Worm (Caenorhabditis elegans) whole organism, L3 larva: ENCODE data around the gene folt-3.

ENCODE experiments used
- R02D3.7 ChIP-seq: fragments of 150-350 bp; optimal IDR thresholded peaks from 2 replicates; lab custom pipeline; 2014; ENCODE audit warnings: missing biosample characterization, missing genetic modification characterization
- ZK546.5 ChIP-seq: sonication (generic microtip); optimal IDR thresholded peaks from 2 replicates; lab custom pipeline; 2017; ENCODE audit warnings: missing biosample characterization, missing genetic modification characterization
- ama-1 ChIP-seq: fragments of 150-350 bp; optimal IDR thresholded peaks from 2 replicates; lab custom pipeline; 2018
- ceh-28 ChIP-seq: fragments of 150-350 bp; optimal IDR thresholded peaks from 2 replicates; lab custom pipeline; 2014; ENCODE audit warnings: missing biosample characterization, missing genetic modification reagents, missing genetic modification characterization
- ceh-82 ChIP-seq: fragments of 150-350 bp; optimal IDR thresholded peaks from 2 replicates; lab custom pipeline; 2014; ENCODE audit warnings: missing biosample characterization, missing genetic modification characterization
- ceh-9 ChIP-seq: sonication (generic microtip); optimal IDR thresholded peaks from 2 replicates; lab custom pipeline; 2018; ENCODE audit warnings: missing biosample characterization, missing genetic modification characterization
- daf-12 ChIP-seq: fragments of 150-350 bp; optimal IDR thresholded peaks from 2 replicates; lab custom pipeline; 2014; ENCODE audit warnings: missing biosample characterization, missing genetic modification reagents, missing genetic modification characterization
- egl-27 ChIP-seq: sonication (generic microtip); optimal IDR thresholded peaks from 4 replicates; lab custom pipeline; 2017; ENCODE audit warnings: missing biosample characterization, missing genetic modification reagents, missing genetic modification characterization
- egl-5 ChIP-seq: fragments of 150-350 bp; optimal IDR thresholded peaks from 2 replicates; lab custom pipeline; 2017; ENCODE audit warnings: missing biosample characterization, missing genetic modification reagents, missing genetic modification characterization, inconsistent platforms
- elt-1 ChIP-seq: fragments of 150-350 bp; optimal IDR thresholded peaks from 2 replicates; lab custom pipeline; 2014; ENCODE audit warnings: missing biosample characterization, missing genetic modification characterization
- elt-2 ChIP-seq: sonication (generic microtip); optimal IDR thresholded peaks from 2 replicates; lab custom pipeline; 2016; ENCODE audit warnings: missing genetic modification reagents, mild to moderate bottlenecking, missing genetic modification characterization, missing compliant biosample characterization
- elt-3 ChIP-seq, 3 experiments: fragments of 150-350 bp in 1 of 3; sonication (generic microtip) in 2 of 3; optimal IDR thresholded peaks; 2 replicates in 2 of 3; 4 replicates in 1 of 3; lab custom pipeline; 2014 to 2017; ENCODE audit warnings: missing biosample characterization in 3 of 3, missing genetic modification characterization in 3 of 3
- eor-1 ChIP-seq, 2 experiments: fragments of 150-350 bp; optimal IDR thresholded peaks; 2 replicates each; lab custom pipeline; 2014 to 2018; ENCODE audit warnings: missing biosample characterization in 2 of 2, missing genetic modification characterization in 2 of 2
- fkh-10 ChIP-seq: sonication (generic microtip); optimal IDR thresholded peaks from 2 replicates; lab custom pipeline; 2017; ENCODE audit warnings: missing biosample characterization, missing genetic modification reagents, missing genetic modification characterization
- fkh-2 ChIP-seq: fragments of 150-350 bp; optimal IDR thresholded peaks from 2 replicates; lab custom pipeline; 2014; ENCODE audit warnings: missing biosample characterization, missing genetic modification reagents, missing genetic modification characterization
- fos-1 ChIP-seq: fragments of 150-350 bp; optimal IDR thresholded peaks from 2 replicates; lab custom pipeline; 2014; ENCODE audit warnings: missing biosample characterization, missing genetic modification characterization
- hmg-11 ChIP-seq: sonication (generic microtip); optimal IDR thresholded peaks from 2 replicates; lab custom pipeline; 2016; ENCODE audit warnings: missing genetic modification characterization, missing compliant biosample characterization
- lin-15B ChIP-seq: fragments of 150-350 bp; optimal IDR thresholded peaks from 2 replicates; lab custom pipeline; 2014; ENCODE audit warnings: missing biosample characterization, missing genetic modification characterization
- lin-39 ChIP-seq: fragments of 150-350 bp; optimal IDR thresholded peaks from 2 replicates; lab custom pipeline; 2018; ENCODE audit warnings: missing biosample characterization, missing genetic modification reagents, missing genetic modification characterization
- mdl-1 ChIP-seq: fragments of 150-350 bp; optimal IDR thresholded peaks from 2 replicates; lab custom pipeline; 2014; ENCODE audit warnings: missing biosample characterization, missing genetic modification characterization
- mml-1 ChIP-seq: fragments of 150-350 bp; sonication (generic microtip); optimal IDR thresholded peaks from 3 replicates; lab custom pipeline; 2014; ENCODE audit warnings: missing biosample characterization, missing genetic modification characterization
- nfya-1 ChIP-seq: sonication (generic microtip); optimal IDR thresholded peaks from 2 replicates; lab custom pipeline; 2017; ENCODE audit warnings: missing genetic modification characterization, mild to moderate bottlenecking, missing compliant biosample characterization, antibody characterized with exemption, moderate library complexity; ENCODE audit not compliant: insufficient read depth
- nhr-11 ChIP-seq: fragments of 150-350 bp; optimal IDR thresholded peaks from 2 replicates; lab custom pipeline; 2014; ENCODE audit warnings: missing biosample characterization, missing genetic modification characterization
- nhr-12 ChIP-seq: fragments of 150-350 bp; optimal IDR thresholded peaks from 2 replicates; lab custom pipeline; 2014; ENCODE audit warnings: missing biosample characterization, missing genetic modification characterization
- nhr-25 ChIP-seq: sonication (generic microtip); optimal IDR thresholded peaks from 2 replicates; lab custom pipeline; 2017; ENCODE audit warnings: missing biosample characterization, missing genetic modification characterization
- nhr-43 ChIP-seq: sonication (generic microtip); optimal IDR thresholded peaks from 2 replicates; lab custom pipeline; 2016; ENCODE audit warnings: mild to moderate bottlenecking, missing genetic modification characterization, missing compliant biosample characterization; ENCODE audit not compliant: poor library complexity, severe bottlenecking
- nhr-67 ChIP-seq: fragments of 150-350 bp; optimal IDR thresholded peaks from 2 replicates; lab custom pipeline; 2014; ENCODE audit warnings: missing biosample characterization, missing genetic modification characterization
- nhr-76 ChIP-seq: fragments of 150-350 bp; sonication (generic microtip); optimal IDR thresholded peaks from 5 replicates; lab custom pipeline; 2014; ENCODE audit warnings: missing biosample characterization, missing genetic modification characterization
- nhr-77 ChIP-seq: fragments of 150-350 bp; optimal IDR thresholded peaks from 2 replicates; lab custom pipeline; 2014; ENCODE audit warnings: missing biosample characterization, missing genetic modification characterization
- pha-4 ChIP-seq: fragments of 150-350 bp; optimal IDR thresholded peaks from 2 replicates; lab custom pipeline; 2014; ENCODE audit warnings: missing biosample characterization, missing genetic modification reagents, missing genetic modification characterization
- pqm-1 ChIP-seq: fragments of 150-350 bp; optimal IDR thresholded peaks from 2 replicates; lab custom pipeline; 2017; ENCODE audit warnings: missing biosample characterization, missing genetic modification characterization, inconsistent platforms
- tbx-2 ChIP-seq: sonication (generic microtip); optimal IDR thresholded peaks from 2 replicates; lab custom pipeline; 2016; ENCODE audit warnings: mild to moderate bottlenecking, missing genetic modification characterization, missing compliant biosample characterization
- unc-39 ChIP-seq: sonication (generic microtip); optimal IDR thresholded peaks from 4 replicates; lab custom pipeline; 2017; ENCODE audit warnings: missing biosample characterization, missing genetic modification characterization
- unc-62 ChIP-seq: fragments of 150-350 bp; sonication (generic microtip); optimal IDR thresholded peaks from 4 replicates; lab custom pipeline; 2014; ENCODE audit warnings: missing biosample characterization, missing genetic modification reagents, missing genetic modification characterization
- zag-1 ChIP-seq: fragments of 150-350 bp; optimal IDR thresholded peaks from 2 replicates; lab custom pipeline; 2014; ENCODE audit warnings: missing biosample characterization, missing genetic modification characterization
- ztf-4 ChIP-seq: fragments of 150-350 bp; optimal IDR thresholded peaks from 2 replicates; lab custom pipeline; 2014; ENCODE audit warnings: missing biosample characterization, missing genetic modification characterization

Gene folt-3

ce11 chrV:7639787-7640186 is 30.2 kb upstream of the folt-3 start, which contains the start of gene F07C4.10:
TSS of gene F07C4.10 (minus strand) at chrV:7639887.
- no peak for TF ChIP-seq ceh-9 (tag; lab: Kevin White, UChicago)
- no peak for TF ChIP-seq lin-39
- no peak for TF ChIP-seq nhr-67 (tag; lab: Kevin White, UChicago)
- no peak for TF ChIP-seq zag-1
- TF ChIP-seq mdl-1 (tag; lab: Kevin White, UChicago): no peak

ce11 chrV:7639356-7639755 is 29.8 kb upstream of the folt-3 start:
- TF ChIP-seq hmg-11 (tag; lab: Kevin White, UChicago) (no peak), elt-2 (tag; lab: Kevin White, UChicago) (no peak), tbx-2 (tag; lab: Kevin White, UChicago) (no peak), pha-4 (tag; lab: Kevin White, UChicago) (no peak), nfya-1 (tag; lab: Kevin White, UChicago) (no peak), egl-27 (tag; lab: Kevin White, UChicago) (no peak), daf-12 (tag; lab: Kevin White, UChicago) (no peak), elt-1 (tag; lab: Kevin White, UChicago) (no peak), nhr-77 (tag; lab: Kevin White, UChicago) (no peak), eor-1 (tag; optimal IDR thresholded peaks at IDR 0.05; lab: Kevin White, UChicago) (no peak)

DNA sequence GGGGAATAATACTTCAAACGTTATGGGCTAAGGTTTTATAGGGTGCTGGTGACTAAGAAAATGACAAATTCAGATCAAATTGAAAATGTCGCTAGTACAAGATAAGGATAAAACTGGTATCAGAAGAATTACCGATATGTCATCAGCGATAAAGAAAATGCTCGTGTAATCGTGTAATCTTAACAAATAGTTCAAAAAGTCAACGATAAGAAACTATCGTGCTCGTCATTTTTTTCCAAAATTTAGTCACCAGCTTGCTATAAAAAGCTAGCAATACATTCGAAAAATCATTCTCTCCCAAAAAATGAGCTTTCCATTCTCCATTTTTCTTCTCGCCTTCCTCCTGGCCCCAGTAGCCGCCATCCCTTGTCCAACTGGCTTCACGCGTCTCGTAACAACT is 28.3 kb upstream of the folt-3 start, which contains the start of gene clec-45:
Gene clec-45, plus strand, starts transcription at position 301 of the 400 bp plus-strand sequence.
- no peak for TF ChIP-seq ceh-9 (tag; lab: Kevin White, UChicago)
- TF ChIP-seq, all 47 proteins: peak for 0

ce11 chrV:7635469-7635868 is 25.9 kb upstream of the folt-3 start, which contains the start of gene srd-29:
TSS of gene srd-29 (plus strand) at chrV:7635769.
- no peak for TF ChIP-seq nhr-25 (tag; lab: Kevin White, UChicago)
- TF ChIP-seq lin-15B (tag; lab: Kevin White, UChicago): no peak
- no peak for TF ChIP-seq fos-1
- no peak for TF ChIP-seq nhr-76
- no peak for TF ChIP-seq ama-1 (lab: Kevin White, UChicago)
- no peak for TF ChIP-seq egl-27 (tag; lab: Kevin White, UChicago)
- no peak for TF ChIP-seq egl-5 (tag; lab: Kevin White, UChicago)
- TF ChIP-seq R02D3.7 (tag; lab: Kevin White, UChicago): no peak
- no peak for TF ChIP-seq ceh-28 (tag; lab: Kevin White, UChicago)
- no peak for TF ChIP-seq nfya-1 (tag; lab: Kevin White, UChicago)
- no peak for TF ChIP-seq nhr-12 (tag; lab: Kevin White, UChicago)
- no peak for TF ChIP-seq unc-62
- no peak for TF ChIP-seq ztf-4 (tag; lab: Kevin White, UChicago)
- no peak for TF ChIP-seq unc-39 (tag; lab: Kevin White, UChicago)
- no peak for TF ChIP-seq ZK546.5 (tag; lab: Kevin White, UChicago)
- no peak for TF ChIP-seq fkh-2 (tag; lab: Kevin White, UChicago)
- TF ChIP-seq mdl-1 (tag; lab: Kevin White, UChicago): no peak
- TF ChIP-seq elt-1 (tag; lab: Kevin White, UChicago): no peak
- no peak for TF ChIP-seq ceh-82 (tag; lab: Kevin White, UChicago)
- TF ChIP-seq ceh-9 (tag; lab: Kevin White, UChicago): no peak

ce11 chrV:7634657-7635056 is 25.1 kb upstream of the folt-3 start, which contains the start of gene srd-31:
TSS of gene srd-31 (minus strand) at chrV:7634757.
- TF ChIP-seq mml-1 (tag; lab: Kevin White, UChicago) (no peak), nhr-43 (tag; lab: Kevin White, UChicago) (no peak), tbx-2 (tag; lab: Kevin White, UChicago) (no peak), ama-1 (lab: Kevin White, UChicago) (no peak), unc-39 (tag; lab: Kevin White, UChicago) (no peak), ceh-9 (tag; lab: Kevin White, UChicago) (no peak), ceh-82 (tag; lab: Kevin White, UChicago) (no peak), nfya-1 (tag; lab: Kevin White, UChicago) (no peak), nhr-25 (tag; lab: Kevin White, UChicago) (no peak), hmg-11 (tag; lab: Kevin White, UChicago) (no peak), pqm-1 (tag; lab: Kevin White, UChicago) (no peak), nhr-12 (tag; lab: Kevin White, UChicago) (no peak), zag-1 (no peak), fkh-10 (no peak), nhr-11 (no peak), elt-3 (tag; optimal IDR thresholded peaks at IDR 0.05; lab: Kevin White, UChicago) (no peak), eor-1 (tag; optimal IDR thresholded peaks at IDR 0.05; lab: Kevin White, UChicago) (no peak), elt-1 (tag; lab: Kevin White, UChicago) (no peak)
